Worm (Caenorhabditis elegans) whole organism, midembryonic: ENCODE results near the gene srbc-37.

Source experiments
- T22C8.4 ChIP-seq: fragments of 200-800 bp; sonication (Bioruptor generic); IDR thresholded peaks from 2 replicates; pipeline ENCODE4 v1.3.6; 2022; ENCODE audit warnings: missing genetic modification characterization, missing compliant biosample characterization
- cog-1 ChIP-seq: sonication (generic microtip); optimal IDR thresholded peaks from 2 replicates; lab custom pipeline; 2016; ENCODE audit warnings: missing genetic modification characterization, missing compliant biosample characterization
- flt-1 ChIP-seq: fragments of 200-800 bp; sonication (Bioruptor generic); IDR thresholded peaks from 2 replicates; pipeline ENCODE4 v1.3.6; 2022; ENCODE audit warnings: missing genetic modification characterization, missing compliant biosample characterization
- klf-2 ChIP-seq: fragments of 200-800 bp; sonication (Bioruptor generic); conservative IDR thresholded peaks from 2 replicates; pipeline ENCODE4 v1.3.6; 2022; ENCODE audit warnings: missing genetic modification reagents, missing genetic modification characterization, missing compliant biosample characterization
- med-1 ChIP-seq: sonication (generic microtip); optimal IDR thresholded peaks from 2 replicates; lab custom pipeline; 2017; ENCODE audit warnings: missing genetic modification characterization, mild to moderate bottlenecking, missing compliant biosample characterization, antibody characterized with exemption, missing genetic modification reagents; ENCODE audit not compliant: insufficient read depth
- ref-1 ChIP-seq: fragments of 200-800 bp; sonication (Bioruptor generic); conservative IDR thresholded peaks from 2 replicates; pipeline ENCODE4 v1.3.6; 2022; ENCODE audit warnings: missing genetic modification reagents, missing genetic modification characterization, missing compliant biosample characterization
- tab-1 ChIP-seq: fragments of 200-800 bp; sonication (Bioruptor generic); IDR thresholded peaks from 2 replicates; pipeline ENCODE4 v1.3.6; 2022; ENCODE audit warnings: missing genetic modification characterization, missing compliant biosample characterization
- ztf-23 ChIP-seq: fragments of 200-800 bp; sonication (Bioruptor generic); IDR thresholded peaks from 2 replicates; pipeline ENCODE4 v1.3.6; 2022; ENCODE audit warnings: missing genetic modification reagents, missing genetic modification characterization, missing compliant biosample characterization
- ztf-29 ChIP-seq: fragments of 200-800 bp; sonication (Bioruptor generic); IDR thresholded peaks from 2 replicates; pipeline ENCODE4 v1.3.6; 2022; ENCODE audit warnings: missing genetic modification reagents, missing genetic modification characterization, missing compliant biosample characterization

Gene srbc-37

ce11 chrV:692720-693422, 9.5 kb upstream of the srbc-37 start, which contains the start of gene srx-4:
TSS of gene srx-4 (minus strand) at chrV:692770.
- no peak for TF ChIP-seq cog-1
- TF ChIP-seq klf-2 (GFP tag; lab: Robert Waterston, UW) = no peak
- no peak for TF ChIP-seq med-1 (GFP tag; lab: Kevin White, UChicago)
- no peak for TF ChIP-seq flt-1
- no peak for TF ChIP-seq ztf-23
- TF ChIP-seq tab-1 (GFP tag; lab: Robert Waterston, UW) = no peak
- no peak for TF ChIP-seq ref-1 (GFP tag; lab: Robert Waterston, UW)
- no peak for TF ChIP-seq ztf-29 (GFP tag; lab: Robert Waterston, UW)
- TF ChIP-seq T22C8.4 (GFP tag; lab: Robert Waterston, UW) = no peak

- no peak for TF ChIP-seq klf-2 (GFP tag; lab: Robert Waterston, UW)
- no peak for TF ChIP-seq ztf-29 (GFP tag; lab: Robert Waterston, UW)
- no peak for TF ChIP-seq T22C8.4 (GFP tag; lab: Robert Waterston, UW)
- no peak for TF ChIP-seq med-1 (GFP tag; lab: Kevin White, UChicago)
- TF ChIP-seq cog-1 = no peak
- TF ChIP-seq ref-1 (GFP tag; lab: Robert Waterston, UW) = no peak
- no peak for TF ChIP-seq tab-1 (GFP tag; lab: Robert Waterston, UW)
- no peak for TF ChIP-seq ztf-23
- no peak for TF ChIP-seq flt-1
These were observed 7.7 kb upstream of the srbc-37 start, which contains the start of gene srj-53 for ce11 chrV:694625-695024. TSS of gene srj-53 (minus strand) at chrV:694725.

- TF ChIP-seq klf-2 (GFP tag; lab: Robert Waterston, UW) (no peak), med-1 (GFP tag; lab: Kevin White, UChicago) (no peak), ztf-29 (GFP tag; lab: Robert Waterston, UW) (no peak), flt-1 (no peak), ref-1 (GFP tag; lab: Robert Waterston, UW) (no peak), T22C8.4 (GFP tag; lab: Robert Waterston, UW) (no peak), tab-1 (GFP tag; lab: Robert Waterston, UW) (no peak), ztf-23 (no peak), cog-1 (no peak)
These were observed 6.4 kb upstream of the srbc-37 start, which contains the start of gene srj-52 for ce11 chrV:695914-696313. TSS of gene srj-52 (minus strand) at chrV:696014.

- TF ChIP-seq klf-2 (GFP tag; lab: Robert Waterston, UW) (no peak), cog-1 (no peak), tab-1 (GFP tag; lab: Robert Waterston, UW) (no peak), ref-1 (GFP tag; lab: Robert Waterston, UW) (no peak), ztf-23 (no peak), med-1 (GFP tag; lab: Kevin White, UChicago) (no peak), ztf-29 (GFP tag; lab: Robert Waterston, UW) (no peak), flt-1 (no peak), T22C8.4 (GFP tag; lab: Robert Waterston, UW) (no peak)
These were observed 3.3 kb upstream of the srbc-37 start for ce11 chrV:699051-699450.

- TF ChIP-seq ztf-23 = no peak
- no peak for TF ChIP-seq T22C8.4 (GFP tag; lab: Robert Waterston, UW)
These were observed 2.8 kb upstream of the srbc-37 start, which contains the start of the genes ugt-29 and srx-5 for ce11 chrV:699489-700129. TSS of gene ugt-29 (minus strand) at chrV:699589. TSS of gene srx-5 (plus strand) at chrV:700079.

ce11 chrV:706449-706848, 4.1 kb downstream of the srbc-37 start:
- TF ChIP-seq flt-1 (peak; percentile 66; the same call in 1 of the 2 replicates), ztf-23 (peak; percentile 68; the same call in 1 of the 2 replicates), ref-1 (GFP tag; lab: Robert Waterston, UW) (peak; percentile 69)

- TF ChIP-seq ztf-29 (GFP tag; lab: Robert Waterston, UW) = no peak
- TF ChIP-seq klf-2 (GFP tag; lab: Robert Waterston, UW) = no peak
- no peak for TF ChIP-seq T22C8.4 (GFP tag; lab: Robert Waterston, UW)
- TF ChIP-seq med-1 (GFP tag; lab: Kevin White, UChicago) = no peak
- no peak for TF ChIP-seq cog-1
- no peak for TF ChIP-seq ref-1 (GFP tag; lab: Robert Waterston, UW)
- TF ChIP-seq flt-1 = no peak
- TF ChIP-seq ztf-23 = no peak
- no peak for TF ChIP-seq tab-1 (GFP tag; lab: Robert Waterston, UW)
These were observed 4.6 kb downstream of the srbc-37 start, which contains the start of gene srbc-38 for ce11 chrV:706918-707317. TSS of gene srbc-38 (plus strand) at chrV:707218.

- TF ChIP-seq med-1 (GFP tag; lab: Kevin White, UChicago) = no peak
- TF ChIP-seq flt-1 = no peak
- TF ChIP-seq cog-1 = no peak
- no peak for TF ChIP-seq tab-1 (GFP tag; lab: Robert Waterston, UW)
- no peak for TF ChIP-seq klf-2 (GFP tag; lab: Robert Waterston, UW)
- no peak for TF ChIP-seq ztf-23
- no peak for TF ChIP-seq ztf-29 (GFP tag; lab: Robert Waterston, UW)
- no peak for TF ChIP-seq T22C8.4 (GFP tag; lab: Robert Waterston, UW)
- no peak for TF ChIP-seq ref-1 (GFP tag; lab: Robert Waterston, UW)
These were observed 6.4 kb downstream of the srbc-37 start, which contains the start of gene srbc-39 for ce11 chrV:708808-709207. TSS of gene srbc-39 (plus strand) at chrV:709108.

ce11 chrV:712882-713281, 10.5 kb downstream of the srbc-37 start, which contains the start of gene cyp-33C11:
TSS of gene cyp-33C11 (minus strand) at chrV:712982.
- TF ChIP-seq flt-1 = no peak
- no peak for TF ChIP-seq ztf-29 (GFP tag; lab: Robert Waterston, UW)
- TF ChIP-seq T22C8.4 (GFP tag; lab: Robert Waterston, UW) = no peak
- TF ChIP-seq ref-1 (GFP tag; lab: Robert Waterston, UW) = no peak
- TF ChIP-seq cog-1 = no peak
- TF ChIP-seq med-1 (GFP tag; lab: Kevin White, UChicago) = no peak
- TF ChIP-seq tab-1 (GFP tag; lab: Robert Waterston, UW) = no peak
- TF ChIP-seq ztf-23 = no peak
- no peak for TF ChIP-seq klf-2 (GFP tag; lab: Robert Waterston, UW)
